Fruit fly (Drosophila melanogaster) whole organism, embryonic: ENCODE data around the gene CG34453.
A peak's percentile ranks its signal among the peaks of the same experiment; 100 is the strongest.

Experiments
- Abd-B ChIP-seq: fragments of 200-800 bp; sonication (Bioruptor generic); optimal IDR thresholded peaks from 2 replicates; lab custom pipeline; 2018; ENCODE audit warnings: missing biosample characterization, mild to moderate bottlenecking, missing genetic modification characterization, moderate library complexity
- Aef1 ChIP-seq: fragments of 200-800 bp; sonication (Bioruptor generic); IDR thresholded peaks from 3 replicates; pipeline ENCODE4 v1.3.6; 2022; ENCODE audit warnings: missing biosample characterization, missing genetic modification characterization
- Atf-2 ChIP-seq: fragments of 200-800 bp; sonication (Bioruptor generic); optimal IDR thresholded peaks from 2 replicates; lab custom pipeline; 2016; ENCODE audit warnings: missing biosample characterization, missing genetic modification characterization
- BEAF-32 ChIP-seq: fragments of 200-800 bp; sonication (Bioruptor generic); optimal IDR thresholded peaks from 3 replicates; lab custom pipeline; 2017; ENCODE audit warnings: missing biosample characterization, missing genetic modification characterization, mild to moderate bottlenecking, moderate library complexity, missing genetic modification reagents
- CG12155 ChIP-seq: fragments of 200-800 bp; sonication (Bioruptor generic); optimal IDR thresholded peaks from 3 replicates; lab custom pipeline; 2016; ENCODE audit warnings: missing biosample characterization, missing genetic modification characterization
- CG12659 ChIP-seq: fragments of 200-800 bp; sonication (Bioruptor generic); optimal IDR thresholded peaks from 3 replicates; lab custom pipeline; 2017; ENCODE audit warnings: mild to moderate bottlenecking, missing biosample characterization, missing genetic modification reagents, missing genetic modification characterization
- CG13296 ChIP-seq: fragments of 200-800 bp; sonication (Bioruptor generic); optimal IDR thresholded peaks from 3 replicates; lab custom pipeline; 2018; ENCODE audit warnings: missing biosample characterization, mild to moderate bottlenecking, missing genetic modification characterization
- CG13775 ChIP-seq: fragments of 200-800 bp; sonication (Bioruptor generic); optimal IDR thresholded peaks from 3 replicates; lab custom pipeline; 2017; ENCODE audit warnings: missing biosample characterization, mild to moderate bottlenecking, missing genetic modification characterization
- CG1529 ChIP-seq: fragments of 200-800 bp; sonication (Bioruptor generic); optimal IDR thresholded peaks from 3 replicates; lab custom pipeline; 2018; ENCODE audit warnings: missing biosample characterization, missing genetic modification characterization
- CG17328 ChIP-seq: fragments of 200-800 bp; sonication (Bioruptor generic); IDR thresholded peaks from 2 replicates; pipeline ENCODE4 v1.3.6; 2022; ENCODE audit warnings: missing biosample characterization, missing genetic modification characterization
- CG17385 ChIP-seq: fragments of 200-800 bp; sonication (Bioruptor generic); optimal IDR thresholded peaks from 3 replicates; lab custom pipeline; 2018; ENCODE audit warnings: missing biosample characterization, mild to moderate bottlenecking, missing genetic modification characterization
- CG17568 ChIP-seq: fragments of 200-800 bp; sonication (Bioruptor generic); optimal IDR thresholded peaks from 2 replicates; lab custom pipeline; 2018; ENCODE audit warnings: missing biosample characterization, mild to moderate bottlenecking, missing genetic modification characterization, moderate library complexity
- CG18764 ChIP-seq: fragments of 200-800 bp; sonication (Bioruptor generic); optimal IDR thresholded peaks from 3 replicates; lab custom pipeline; 2016; ENCODE audit warnings: missing biosample characterization, missing genetic modification characterization
- CG2889 ChIP-seq: fragments of 200-800 bp; sonication (Bioruptor generic); IDR thresholded peaks from 3 replicates; pipeline ENCODE4 v1.3.6; 2022; ENCODE audit warnings: missing biosample characterization, missing genetic modification characterization
- CG31388 ChIP-seq: fragments of 200-800 bp; sonication (Bioruptor generic); optimal IDR thresholded peaks from 2 replicates; lab custom pipeline; 2016; ENCODE audit warnings: missing biosample characterization, missing genetic modification characterization
- CG3995 ChIP-seq: fragments of 200-800 bp; sonication (Bioruptor generic); optimal IDR thresholded peaks from 3 replicates; lab custom pipeline; 2016; ENCODE audit warnings: missing biosample characterization, missing genetic modification characterization
- CG43689 ChIP-seq: fragments of 200-800 bp; sonication (Bioruptor generic); IDR thresholded peaks from 2 replicates; pipeline ENCODE4 v1.3.6; 2022; ENCODE audit warnings: missing biosample characterization, missing genetic modification characterization
- CG6683 ChIP-seq: fragments of 200-800 bp; sonication (Bioruptor generic); optimal IDR thresholded peaks from 2 replicates; lab custom pipeline; 2017; ENCODE audit warnings: missing biosample characterization, mild to moderate bottlenecking, missing genetic modification characterization, missing genetic modification reagents
- CG7271 ChIP-seq: fragments of 200-800 bp; sonication (Bioruptor generic); optimal IDR thresholded peaks from 2 replicates; lab custom pipeline; 2018; ENCODE audit warnings: missing biosample characterization, mild to moderate bottlenecking, missing genetic modification characterization, moderate library complexity
- CG7963 ChIP-seq: fragments of 200-800 bp; sonication (Bioruptor generic); IDR thresholded peaks from 3 replicates; pipeline ENCODE4 v1.3.6; 2022; ENCODE audit warnings: missing biosample characterization, missing genetic modification characterization; ENCODE audit not compliant: partially characterized antibody
- CG7987 ChIP-seq: fragments of 200-800 bp; sonication (Bioruptor generic); optimal IDR thresholded peaks from 2 replicates; lab custom pipeline; 2018; ENCODE audit warnings: missing biosample characterization, mild to moderate bottlenecking, missing genetic modification characterization, moderate library complexity
- D19A ChIP-seq: fragments of 200-800 bp; optimal IDR thresholded peaks from 3 replicates; lab custom pipeline; 2019; ENCODE audit warnings: missing biosample characterization, mild to moderate bottlenecking, missing genetic modification characterization, moderate library complexity
- E2f1 ChIP-seq: fragments of 200-800 bp; sonication (Bioruptor generic); IDR thresholded peaks from 2 replicates; pipeline ENCODE4 v1.3.6; 2022; ENCODE audit warnings: missing biosample characterization, missing genetic modification characterization
- Hmx ChIP-seq: fragments of 200-800 bp; sonication (Bioruptor generic); optimal IDR thresholded peaks from 2 replicates; lab custom pipeline; 2016; ENCODE audit warnings: missing biosample characterization, missing genetic modification characterization
- MESR4 ChIP-seq: fragments of 200-800 bp; sonication (Bioruptor generic); optimal IDR thresholded peaks from 2 replicates; lab custom pipeline; 2018; ENCODE audit warnings: missing biosample characterization, mild to moderate bottlenecking, missing genetic modification characterization, moderate library complexity
- Neu2 ChIP-seq: fragments of 200-800 bp; sonication (Bioruptor generic); optimal IDR thresholded peaks from 3 replicates; lab custom pipeline; 2016; ENCODE audit warnings: missing biosample characterization, missing genetic modification characterization, borderline replicate concordance
- Nf-YB ChIP-seq: fragments of 200-800 bp; sonication (Bioruptor generic); optimal IDR thresholded peaks from 3 replicates; lab custom pipeline; 2019; ENCODE audit warnings: missing biosample characterization, mild to moderate bottlenecking, missing genetic modification characterization, moderate library complexity
- Ravus ChIP-seq: fragments of 200-800 bp; sonication (Bioruptor generic); IDR thresholded peaks from 2 replicates; pipeline ENCODE4 v1.3.6; 2022; ENCODE audit warnings: missing biosample characterization, missing genetic modification characterization
- Stat92E ChIP-seq, 3 experiments: fragments of >200 bp in 2 of 3; fragments of 200-800 bp in 1 of 3; sonication (Bioruptor generic) in 1 of 3; optimal IDR thresholded peaks; 2 replicates each; lab custom pipeline; 2017 to 2019; ENCODE audit warnings: missing biosample characterization in 3 of 3, missing genetic modification characterization in 3 of 3, mild to moderate bottlenecking in 1 of 3, moderate library complexity in 1 of 3
- cad ChIP-seq: fragments of >200 bp; optimal IDR thresholded peaks from 2 replicates; lab custom pipeline; 2017; ENCODE audit warnings: missing biosample characterization, missing genetic modification characterization
- cato ChIP-seq: fragments of 200-800 bp; sonication (Bioruptor generic); optimal IDR thresholded peaks from 2 replicates; lab custom pipeline; 2016; ENCODE audit warnings: missing biosample characterization, missing genetic modification characterization, borderline replicate concordance
- caup ChIP-seq: fragments of 200-800 bp; sonication (Bioruptor generic); optimal IDR thresholded peaks from 3 replicates; lab custom pipeline; 2017; ENCODE audit warnings: missing biosample characterization, mild to moderate bottlenecking, missing genetic modification characterization, moderate library complexity; ENCODE audit not compliant: severe bottlenecking
- chn ChIP-seq: fragments of 200-800 bp; sonication (Bioruptor generic); optimal IDR thresholded peaks from 2 replicates; lab custom pipeline; 2016; ENCODE audit warnings: missing biosample characterization, missing genetic modification characterization
- da ChIP-seq: fragments of 200-800 bp; sonication (Bioruptor generic); optimal IDR thresholded peaks from 2 replicates; lab custom pipeline; 2016; ENCODE audit warnings: missing biosample characterization, missing genetic modification characterization
- fd3F ChIP-seq: fragments of 200-800 bp; sonication (Bioruptor generic); optimal IDR thresholded peaks from 2 replicates; lab custom pipeline; 2018; ENCODE audit warnings: missing biosample characterization, mild to moderate bottlenecking, missing genetic modification characterization, moderate library complexity
- fd64A ChIP-seq: fragments of 200-800 bp; sonication (Bioruptor generic); optimal IDR thresholded peaks from 3 replicates; lab custom pipeline; 2018; ENCODE audit warnings: missing biosample characterization, mild to moderate bottlenecking, missing genetic modification characterization
- grn ChIP-seq: fragments of 200-800 bp; sonication (Bioruptor generic); optimal IDR thresholded peaks from 3 replicates; lab custom pipeline; 2017; ENCODE audit warnings: missing biosample characterization, missing genetic modification characterization
- ham ChIP-seq: fragments of 200-800 bp; sonication (Bioruptor generic); IDR thresholded peaks from 2 replicates; pipeline ENCODE4 v1.3.6; 2022; ENCODE audit warnings: missing biosample characterization, missing genetic modification characterization
- ken ChIP-seq: fragments of 200-800 bp; sonication (Bioruptor generic); IDR thresholded peaks from 3 replicates; pipeline ENCODE4 v1.3.6; 2022; ENCODE audit warnings: missing biosample characterization, missing genetic modification characterization
- knrl ChIP-seq: fragments of 200-800 bp; sonication (Bioruptor generic); IDR thresholded peaks from 3 replicates; pipeline ENCODE4 v1.3.6; 2022; ENCODE audit warnings: missing biosample characterization, missing genetic modification characterization; ENCODE audit not compliant: partially characterized antibody
- rib ChIP-seq: fragments of 200-800 bp; sonication (Bioruptor generic); IDR thresholded peaks from 2 replicates; pipeline ENCODE4 v1.3.6; 2022; ENCODE audit warnings: missing biosample characterization, missing genetic modification characterization
- scrt ChIP-seq: fragments of 200-800 bp; sonication (Bioruptor generic); optimal IDR thresholded peaks from 2 replicates; lab custom pipeline; 2018; ENCODE audit warnings: missing biosample characterization, mild to moderate bottlenecking, missing genetic modification characterization, moderate library complexity
- seq ChIP-seq: fragments of 200-800 bp; sonication (Bioruptor generic); IDR thresholded peaks from 2 replicates; pipeline ENCODE4 v1.3.6; 2022; ENCODE audit warnings: missing biosample characterization, missing genetic modification characterization
- sim ChIP-seq: fragments of 200-800 bp; sonication (Bioruptor generic); IDR thresholded peaks from 2 replicates; pipeline ENCODE4 v1.3.6; 2022; ENCODE audit warnings: missing biosample characterization, missing genetic modification characterization
- so ChIP-seq: fragments of 200-800 bp; sonication (Bioruptor generic); IDR thresholded peaks from 3 replicates; pipeline ENCODE4 v1.3.6; 2022; ENCODE audit warnings: missing biosample characterization, missing genetic modification characterization
- stc ChIP-seq: fragments of 200-800 bp; sonication (Bioruptor generic); IDR thresholded peaks from 2 replicates; pipeline ENCODE4 v1.3.6; 2022; ENCODE audit warnings: missing biosample characterization, missing genetic modification characterization
- wdn ChIP-seq: fragments of 200-800 bp; sonication (Bioruptor generic); IDR thresholded peaks from 2 replicates; pipeline ENCODE4 v1.3.6; 2022; ENCODE audit warnings: missing biosample characterization, missing genetic modification characterization
- zen ChIP-seq: fragments of 200-800 bp; sonication (Bioruptor generic); optimal IDR thresholded peaks from 3 replicates; lab custom pipeline; 2018; ENCODE audit warnings: missing biosample characterization, mild to moderate bottlenecking, missing genetic modification characterization, moderate library complexity

The CG34453 gene

dm6 chr3L:257618-258475 lies 24.7 kb upstream of the CG34453 start, which contains the start of the genes DIP2 and wac (continued):
- peak; percentile 74 for TF ChIP-seq CG18764 (GFP tag; lab: Kevin White, UChicago)
- TF ChIP-seq fd3F (GFP tag; lab: Kevin White, UChicago) = peak; percentile 4
- TF ChIP-seq knrl (GFP tag; lab: Robert Waterston, UW) = peak; percentile 90
- TF ChIP-seq CG12659 (GFP tag; lab: Kevin White, UChicago) = peak; percentile 94
- peak; percentile 73 for TF ChIP-seq CG7963 (GFP tag; lab: Robert Waterston, UW)
- TF ChIP-seq scrt = no peak
- TF ChIP-seq CG12155 (GFP tag; lab: Kevin White, UChicago) = peak; percentile 82
- TF ChIP-seq wdn (GFP tag; lab: Robert Waterston, UW) = peak; percentile 61
- TF ChIP-seq CG43689 = no peak
- TF ChIP-seq CG17385 (GFP tag; lab: Kevin White, UChicago) = peak; percentile 53
- TF ChIP-seq ken (GFP tag; lab: Robert Waterston, UW) = peak; percentile 81
- peak; percentile 68 for TF ChIP-seq CG17328
- no peak for TF ChIP-seq Hmx (GFP tag; lab: Kevin White, UChicago)
- TF ChIP-seq fd64A (GFP tag; lab: Kevin White, UChicago) = no peak
- peak; percentile 75 for TF ChIP-seq CG7987
- TF ChIP-seq so (GFP tag; lab: Robert Waterston, UW) = peak; percentile 73; the same call in 2 of the 3 replicates
- peak; percentile 69 for TF ChIP-seq da (GFP tag; lab: Kevin White, UChicago)
- no peak for TF ChIP-seq cad (GFP tag; lab: Kevin White, UChicago)
- peak; percentile 54 for TF ChIP-seq D19A (tag; lab: Kevin White, UChicago)
- no peak for TF ChIP-seq Stat92E (GFP tag; optimal IDR thresholded peaks at IDR 0.05; lab: Kevin White, UChicago)
- TF ChIP-seq E2f1 (GFP tag; lab: Robert Waterston, UW) = no peak; the same call in none of the 2 replicates
- peak; percentile 14; the same call in 1 of the 2 replicates for TF ChIP-seq ham (GFP tag; lab: Robert Waterston, UW)
- TF ChIP-seq grn (GFP tag; lab: Kevin White, UChicago) = no peak
- peak; percentile 57 for TF ChIP-seq zen
- no peak for TF ChIP-seq CG7271 (tag; lab: Kevin White, UChicago)
- TF ChIP-seq CG3995 (GFP tag; lab: Kevin White, UChicago) = peak; percentile 45
- TF ChIP-seq MESR4 (GFP tag; lab: Kevin White, UChicago) = peak; percentile 51
- peak; percentile 83 for TF ChIP-seq chn (GFP tag; lab: Kevin White, UChicago)
- no peak for TF ChIP-seq CG1529 (GFP tag; lab: Kevin White, UChicago)
- TF ChIP-seq CG17568 (GFP tag; lab: Kevin White, UChicago) = no peak
- peak; percentile 49 for TF ChIP-seq cato (GFP tag; lab: Kevin White, UChicago)
- peak; percentile 96 for TF ChIP-seq BEAF-32
- TF ChIP-seq caup (GFP tag; lab: Kevin White, UChicago) = peak; percentile 69
- peak; percentile 40 for TF ChIP-seq Nf-YB
- TF ChIP-seq Ravus (GFP tag; lab: Robert Waterston, UW) = no peak
- peak; percentile 41 for TF ChIP-seq Atf-2
- peak; percentile 45 for TF ChIP-seq stc (GFP tag; lab: Robert Waterston, UW)
- TF ChIP-seq CG31388 (GFP tag; lab: Kevin White, UChicago) = no peak
- peak; percentile 72 for TF ChIP-seq CG13775 (GFP tag; lab: Kevin White, UChicago)
- no peak; the same call in 1 of the 2 replicates for TF ChIP-seq seq (GFP tag; lab: Robert Waterston, UW)
- no peak for TF ChIP-seq rib (GFP tag; lab: Robert Waterston, UW)
- peak; percentile 60; the same call in 2 of the 3 replicates for TF ChIP-seq CG2889
- TF ChIP-seq Aef1 (GFP tag; lab: Robert Waterston, UW) = peak; percentile 54; the same call in 2 of the 3 replicates
- TF ChIP-seq Neu2 = peak; percentile 22
- TF ChIP-seq Abd-B (GFP tag; lab: Kevin White, UChicago) = no peak
- TF ChIP-seq CG6683 (GFP tag; lab: Kevin White, UChicago) = peak; percentile 6
- peak; percentile 63 for TF ChIP-seq CG13296 (GFP tag; lab: Kevin White, UChicago)
- no peak for TF ChIP-seq sim
